Worm (Caenorhabditis elegans) whole organism, L1 larva: ENCODE results near the gene F20A1.6.

ENCODE experiments used
- ama-1 ChIP-seq: fragments of 150-350 bp; optimal IDR thresholded peaks from 2 replicates; lab custom pipeline; 2014
- efl-1 ChIP-seq, 4 experiments: fragments of 150-350 bp; optimal IDR thresholded peaks in 3 of 4; peaks in 1 of 4; 1 replicate in 1 of 4; 2 replicates in 3 of 4; lab custom pipeline; 2014; ENCODE audit warnings: missing biosample characterization in 2 of 4, missing genetic modification characterization in 2 of 4, missing genetic modification reagents in 2 of 4
- egl-13 ChIP-seq: sonication (generic microtip); optimal IDR thresholded peaks from 2 replicates; lab custom pipeline; 2016; ENCODE audit warnings: missing genotype, missing genetic modification reagents, missing genetic modification characterization, missing compliant biosample characterization
- fkh-10 ChIP-seq: sonication (generic microtip); optimal IDR thresholded peaks from 2 replicates; lab custom pipeline; 2017; ENCODE audit warnings: missing biosample characterization, missing genetic modification reagents, missing genetic modification characterization
- lin-13 ChIP-seq: fragments of 150-350 bp; optimal IDR thresholded peaks from 2 replicates; lab custom pipeline; 2014; ENCODE audit warnings: missing biosample characterization, missing genetic modification reagents, missing genetic modification characterization
- lsy-2 ChIP-seq, 2 experiments: fragments of 150-350 bp; optimal IDR thresholded peaks; 2 replicates each; lab custom pipeline; 2014; ENCODE audit warnings: missing biosample characterization in 2 of 2, missing genetic modification characterization in 2 of 2
- nhr-12 ChIP-seq: sonication (generic microtip); optimal IDR thresholded peaks from 2 replicates; lab custom pipeline; 2017; ENCODE audit warnings: missing biosample characterization, missing genetic modification characterization
- skn-1 ChIP-seq: fragments of 150-350 bp; optimal IDR thresholded peaks from 2 replicates; lab custom pipeline; 2014; ENCODE audit warnings: missing biosample characterization, missing genetic modification characterization
- snpc-4 ChIP-seq: fragments of 150-350 bp; optimal IDR thresholded peaks from 2 replicates; lab custom pipeline; 2014; ENCODE audit warnings: missing biosample characterization, missing genetic modification characterization
- sox-4 ChIP-seq: sonication (generic microtip); optimal IDR thresholded peaks from 2 replicates; lab custom pipeline; 2016; ENCODE audit warnings: missing genetic modification characterization, missing compliant biosample characterization
- sptf-1 ChIP-seq: fragments of 150-350 bp; optimal IDR thresholded peaks from 2 replicates; lab custom pipeline; 2014; ENCODE audit warnings: missing biosample characterization, missing genetic modification characterization
- tlp-1 ChIP-seq: fragments of 150-350 bp; optimal IDR thresholded peaks from 2 replicates; lab custom pipeline; 2014; ENCODE audit warnings: missing biosample characterization, missing genetic modification characterization

DNA sequence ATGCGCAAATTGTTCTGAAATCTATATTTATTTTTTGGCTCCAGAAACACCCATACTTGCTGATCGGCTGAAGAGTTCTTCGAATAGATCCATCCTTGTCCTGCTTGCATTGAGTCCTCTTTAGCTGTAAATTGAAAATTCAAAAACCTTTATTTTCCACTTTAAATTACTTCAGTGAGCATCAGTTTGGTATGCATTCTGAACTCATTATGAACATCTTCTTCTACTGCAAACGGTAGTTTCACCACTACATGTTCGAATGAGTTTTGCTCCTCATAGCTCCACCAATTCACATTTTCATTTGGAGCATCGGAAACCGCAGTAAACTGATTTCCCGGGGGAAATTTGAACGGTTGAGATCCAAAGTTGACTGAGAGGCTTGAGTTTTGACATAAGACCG lies 23.2 kb upstream of the F20A1.6 start:
- no peak for TF ChIP-seq tlp-1 (tag; lab: Kevin White, UChicago)
- no peak for TF ChIP-seq sox-4 (tag; lab: Kevin White, UChicago)
- no peak for TF ChIP-seq fkh-10 (GFP tag; lab: Kevin White, UChicago)
- no peak for TF ChIP-seq sptf-1
- TF ChIP-seq egl-13 (tag; lab: Kevin White, UChicago) = no peak
- no peak for TF ChIP-seq skn-1
- TF ChIP-seq lsy-2 (tag; optimal IDR thresholded peaks at IDR 0.05; lab: Kevin White, UChicago) = no peak
- no peak for TF ChIP-seq ama-1 (lab: Kevin White, UChicago)
- TF ChIP-seq snpc-4 (tag; lab: Kevin White, UChicago) = no peak
- no peak for TF ChIP-seq nhr-12 (tag; lab: Kevin White, UChicago)
- TF ChIP-seq efl-1 (optimal IDR thresholded peaks at IDR 0.05; lab: Kevin White, UChicago) = no peak
- no peak for TF ChIP-seq efl-1 (GFP tag; optimal IDR thresholded peaks at IDR 0.05 in 1 of 2; lab: Kevin White, UChicago)
- TF ChIP-seq lin-13 (GFP tag; lab: Kevin White, UChicago) = no peak
